Fruit fly (Drosophila melanogaster) whole organism, adult: ENCODE results near the gene CG46464.

Experiments used
- CG11617 ChIP-seq: fragments of 200-800 bp; sonication (Bioruptor generic); optimal IDR thresholded peaks from 2 replicates; lab custom pipeline; 2017; ENCODE audit warnings: mild to moderate bottlenecking, missing biosample characterization, missing genetic modification reagents, missing genetic modification characterization
- CG12768 ChIP-seq: fragments of 200-800 bp; sonication (Bioruptor generic); optimal IDR thresholded peaks from 2 replicates; lab custom pipeline; 2017; ENCODE audit warnings: missing biosample characterization, missing genetic modification characterization, mild to moderate bottlenecking, moderate library complexity, missing genetic modification reagents
- CG14711 ChIP-seq: fragments of 200-800 bp; sonication (Bioruptor generic); optimal IDR thresholded peaks from 2 replicates; lab custom pipeline; 2018; ENCODE audit warnings: missing biosample characterization, mild to moderate bottlenecking, missing genetic modification characterization, moderate library complexity
- CG1620 ChIP-seq: fragments of 200-800 bp; sonication (Bioruptor generic); optimal IDR thresholded peaks from 2 replicates; lab custom pipeline; 2016; ENCODE audit warnings: missing biosample characterization, missing genetic modification characterization
- CG33017 ChIP-seq: fragments of 200-800 bp; sonication (Bioruptor generic); optimal IDR thresholded peaks from 2 replicates; lab custom pipeline; 2018; ENCODE audit warnings: missing biosample characterization, mild to moderate bottlenecking, missing genetic modification characterization, moderate library complexity
- CG5204 ChIP-seq: fragments of 200-800 bp; sonication (Bioruptor generic); optimal IDR thresholded peaks from 2 replicates; lab custom pipeline; 2016; ENCODE audit warnings: missing biosample characterization, missing genetic modification characterization
- CG7045 ChIP-seq: fragments of 200-800 bp; sonication (Bioruptor generic); optimal IDR thresholded peaks from 2 replicates; lab custom pipeline; 2017; ENCODE audit warnings: missing biosample characterization, mild to moderate bottlenecking, missing genetic modification characterization
- CG7101 ChIP-seq: fragments of 200-800 bp; sonication (Bioruptor generic); optimal IDR thresholded peaks from 2 replicates; lab custom pipeline; 2018; ENCODE audit warnings: missing biosample characterization, mild to moderate bottlenecking, missing genetic modification characterization, moderate library complexity
- Clk ChIP-seq: fragments of 200-800 bp; sonication (Bioruptor generic); optimal IDR thresholded peaks from 2 replicates; lab custom pipeline; 2017; ENCODE audit warnings: missing biosample characterization, missing genetic modification characterization
- Crg-1 ChIP-seq: fragments of 200-800 bp; sonication (Bioruptor generic); optimal IDR thresholded peaks from 2 replicates; lab custom pipeline; 2016; ENCODE audit warnings: missing biosample characterization, missing genetic modification characterization
- Hr96 ChIP-seq: fragments of 200-800 bp; sonication (Bioruptor generic); optimal IDR thresholded peaks from 2 replicates; lab custom pipeline; 2016; ENCODE audit warnings: missing biosample characterization, missing genetic modification characterization
- Mnt ChIP-seq: fragments of 200-800 bp; sonication (Bioruptor generic); optimal IDR thresholded peaks from 2 replicates; lab custom pipeline; 2016; ENCODE audit warnings: missing biosample characterization, mild to moderate bottlenecking, missing genetic modification characterization
- bab1 ChIP-seq: fragments of 200-800 bp; sonication (Bioruptor generic); optimal IDR thresholded peaks from 3 replicates; lab custom pipeline; 2019; ENCODE audit warnings: missing biosample characterization, mild to moderate bottlenecking, missing genetic modification characterization, moderate library complexity
- cic ChIP-seq: fragments of 200-800 bp; sonication (Bioruptor generic); optimal IDR thresholded peaks from 2 replicates; lab custom pipeline; 2017; ENCODE audit warnings: missing biosample characterization, mild to moderate bottlenecking, missing genetic modification characterization, moderate library complexity
- cnc ChIP-seq, 2 experiments: fragments of >200 bp; optimal IDR thresholded peaks; 2 replicates each; lab custom pipeline; 2017
- kay ChIP-seq: fragments of 200-800 bp; sonication (Bioruptor generic); peaks from one replicate; lab custom pipeline; 2016; ENCODE audit warnings: missing biosample characterization, missing genetic modification characterization, borderline replicate concordance
- ovo ChIP-seq: fragments of 200-800 bp; sonication (Bioruptor generic); optimal IDR thresholded peaks from 2 replicates; lab custom pipeline; 2016; ENCODE audit warnings: missing biosample characterization, missing genetic modification characterization
- pad ChIP-seq: fragments of 200-800 bp; sonication (Bioruptor generic); optimal IDR thresholded peaks from 3 replicates; lab custom pipeline; 2017; ENCODE audit warnings: missing biosample characterization, missing genetic modification characterization, mild to moderate bottlenecking, moderate library complexity, missing genetic modification reagents
- tj ChIP-seq: fragments of 200-800 bp; sonication (Bioruptor generic); optimal IDR thresholded peaks from 3 replicates; lab custom pipeline; 2017; ENCODE audit warnings: missing biosample characterization, mild to moderate bottlenecking, missing genetic modification characterization, moderate library complexity
- toe ChIP-seq: fragments of 200-800 bp; sonication (Bioruptor generic); optimal IDR thresholded peaks from 2 replicates; lab custom pipeline; 2016; ENCODE audit warnings: missing biosample characterization, missing genetic modification characterization

CG46464 gene

DNA sequence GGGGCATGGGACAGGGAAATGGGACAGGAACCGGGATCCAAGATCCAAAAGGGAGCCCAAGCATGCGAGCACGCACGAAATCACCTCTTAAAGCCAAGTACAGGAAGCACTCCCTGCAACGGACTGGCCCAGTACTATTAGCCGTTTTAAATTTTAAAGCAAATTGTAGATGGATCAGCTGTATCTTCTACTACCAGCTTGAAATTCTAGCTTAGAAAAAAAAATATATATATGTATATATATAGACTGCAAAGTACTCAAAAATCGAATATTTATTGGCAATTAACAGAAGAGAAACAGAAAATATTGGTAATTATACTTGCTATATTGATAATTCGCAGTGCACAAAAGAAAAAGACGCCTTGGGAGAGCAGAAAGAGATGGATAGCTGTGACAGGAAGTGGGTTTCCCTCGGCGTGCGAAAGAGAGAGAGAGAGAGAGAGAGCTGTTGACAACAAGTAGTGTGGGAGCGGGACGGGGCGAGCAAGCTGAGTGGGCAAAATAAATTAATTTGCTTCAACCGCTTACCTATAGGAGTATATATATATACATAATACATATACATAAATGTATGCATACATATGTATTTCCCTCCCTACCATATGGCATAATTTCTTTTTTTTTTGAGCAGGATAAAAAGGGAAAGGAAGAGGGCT is 40.5 kb upstream of the CG46464 start:
- peak; percentile 74 for TF ChIP-seq tj (GFP tag; lab: Kevin White, UChicago)
- TF ChIP-seq ovo (GFP tag; lab: Kevin White, UChicago), result no peak

DNA sequence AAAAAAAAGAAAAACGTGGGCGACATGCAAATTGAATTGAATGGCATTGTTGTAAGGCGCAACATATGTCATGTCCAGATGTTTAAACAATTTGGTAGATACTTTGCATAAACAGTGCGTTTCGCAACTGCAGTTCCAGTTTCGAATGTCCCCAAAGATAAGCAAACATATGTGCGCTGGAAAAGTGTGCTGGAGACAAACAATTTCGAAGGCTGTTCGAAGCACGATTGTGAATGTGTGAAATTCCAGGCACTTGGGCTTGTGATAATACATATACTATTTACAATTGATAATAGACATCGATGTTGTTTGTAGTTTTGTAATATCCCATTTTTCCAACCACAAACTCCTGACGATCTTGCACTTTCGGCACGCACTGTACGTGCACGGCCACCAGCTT is 39.0 kb upstream of the CG46464 start:
- TF ChIP-seq ovo (GFP tag; lab: Kevin White, UChicago) (no peak), cic (GFP tag; lab: Kevin White, UChicago) (no peak), CG33017 (tag; lab: Kevin White, UChicago) (no peak), Mnt (GFP tag; lab: Kevin White, UChicago) (no peak), Clk (GFP tag; lab: Kevin White, UChicago) (no peak), toe (GFP tag; lab: Kevin White, UChicago) (no peak), Crg-1 (GFP tag; lab: Kevin White, UChicago) (no peak), CG11617 (no peak), CG7045 (GFP tag; lab: Kevin White, UChicago) (no peak), CG5204 (GFP tag; lab: Kevin White, UChicago) (no peak), pad (GFP tag; lab: Kevin White, UChicago) (no peak)

dm6 chrX:17481659-17482266 is 38.0 kb upstream of the CG46464 start:
- TF ChIP-seq CG7101 (no peak), CG14711 (tag; lab: Kevin White, UChicago) (no peak), Mnt (GFP tag; lab: Kevin White, UChicago) (peak; percentile 4)

dm6 chrX:17478383-17478782 is 34.6 kb upstream of the CG46464 start:
- TF ChIP-seq CG33017 (tag; lab: Kevin White, UChicago) (no peak), tj (GFP tag; lab: Kevin White, UChicago) (no peak), CG1620 (GFP tag; lab: Kevin White, UChicago) (no peak), bab1 (GFP tag; lab: Kevin White, UChicago) (no peak), toe (GFP tag; lab: Kevin White, UChicago) (no peak), CG7101 (no peak), CG11617 (no peak), kay (no peak), cic (GFP tag; lab: Kevin White, UChicago) (no peak), cnc (optimal IDR thresholded peaks at IDR 0.05; lab: Kevin White, UChicago) (no peak), Mnt (GFP tag; lab: Kevin White, UChicago) (no peak), Hr96 (GFP tag; lab: Kevin White, UChicago) (no peak), Clk (GFP tag; lab: Kevin White, UChicago) (no peak), pad (GFP tag; lab: Kevin White, UChicago) (no peak), CG14711 (tag; lab: Kevin White, UChicago) (no peak)

DNA sequence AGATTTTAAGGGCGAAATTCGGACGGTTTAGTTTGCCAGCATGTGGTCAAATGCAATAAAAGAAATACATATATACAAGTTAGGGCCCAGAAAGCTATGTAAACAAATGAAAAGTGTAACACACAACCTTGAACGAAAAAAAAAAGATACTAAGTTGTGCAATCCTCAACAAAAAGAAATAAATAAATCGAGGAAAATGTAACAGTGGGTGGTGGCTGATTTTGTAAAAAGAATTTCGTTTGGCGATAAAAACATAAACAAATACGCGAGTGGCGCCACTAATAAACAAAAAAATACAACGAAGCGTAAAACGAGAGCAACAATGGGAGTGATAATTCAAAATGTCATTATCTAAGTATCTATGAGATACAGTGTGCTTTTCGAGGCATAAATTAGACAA is 33.2 kb upstream of the CG46464 start:
- TF ChIP-seq cnc (optimal IDR thresholded peaks at IDR 0.05; lab: Kevin White, UChicago), result no peak
- TF ChIP-seq CG33017 (tag; lab: Kevin White, UChicago), result no peak
- no peak for TF ChIP-seq tj (GFP tag; lab: Kevin White, UChicago)
- TF ChIP-seq CG12768 (GFP tag; lab: Kevin White, UChicago), result no peak
- TF ChIP-seq toe (GFP tag; lab: Kevin White, UChicago), result no peak
- no peak for TF ChIP-seq Hr96 (GFP tag; lab: Kevin White, UChicago)
- no peak for TF ChIP-seq Mnt (GFP tag; lab: Kevin White, UChicago)
- TF ChIP-seq kay, result no peak
- no peak for TF ChIP-seq ovo (GFP tag; lab: Kevin White, UChicago)
- no peak for TF ChIP-seq CG11617
- TF ChIP-seq cic (GFP tag; lab: Kevin White, UChicago), result no peak
- no peak for TF ChIP-seq bab1 (GFP tag; lab: Kevin White, UChicago)
- TF ChIP-seq CG1620 (GFP tag; lab: Kevin White, UChicago), result no peak
- TF ChIP-seq Clk (GFP tag; lab: Kevin White, UChicago), result no peak
- no peak for TF ChIP-seq CG5204 (GFP tag; lab: Kevin White, UChicago)
- TF ChIP-seq pad (GFP tag; lab: Kevin White, UChicago), result no peak
- no peak for TF ChIP-seq CG7045 (GFP tag; lab: Kevin White, UChicago)

DNA sequence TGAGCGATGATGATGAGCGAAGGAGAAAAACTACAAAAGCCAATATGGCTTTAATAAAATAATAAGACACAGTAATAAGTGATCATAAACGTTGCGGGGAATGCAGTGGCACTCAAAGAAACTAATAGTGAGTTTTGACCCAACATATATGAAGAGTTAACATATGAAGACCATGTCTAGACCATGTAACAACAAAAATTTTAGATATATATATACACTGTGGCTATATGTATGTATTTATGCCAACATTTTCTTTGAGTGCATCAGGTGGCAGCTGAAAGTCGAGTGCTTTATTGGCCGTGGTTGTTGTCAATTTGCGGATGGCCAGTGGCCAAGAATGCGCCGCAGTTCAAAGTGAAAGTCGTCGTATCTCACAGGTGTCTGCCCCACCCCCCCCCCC is 30.1 kb upstream of the CG46464 start:
- no peak for TF ChIP-seq bab1 (GFP tag; lab: Kevin White, UChicago)
- TF ChIP-seq cnc (optimal IDR thresholded peaks at IDR 0.05; lab: Kevin White, UChicago), result no peak
- TF ChIP-seq Mnt (GFP tag; lab: Kevin White, UChicago), result no peak
- no peak for TF ChIP-seq kay
- TF ChIP-seq CG1620 (GFP tag; lab: Kevin White, UChicago), result no peak
- TF ChIP-seq CG12768 (GFP tag; lab: Kevin White, UChicago), result no peak
- no peak for TF ChIP-seq CG5204 (GFP tag; lab: Kevin White, UChicago)
- no peak for TF ChIP-seq ovo (GFP tag; lab: Kevin White, UChicago)
- TF ChIP-seq tj (GFP tag; lab: Kevin White, UChicago), result no peak
- no peak for TF ChIP-seq CG33017 (tag; lab: Kevin White, UChicago)
- no peak for TF ChIP-seq toe (GFP tag; lab: Kevin White, UChicago)
- TF ChIP-seq CG7101, result no peak
- no peak for TF ChIP-seq CG14711 (tag; lab: Kevin White, UChicago)
- no peak for TF ChIP-seq CG11617
- TF ChIP-seq Hr96 (GFP tag; lab: Kevin White, UChicago), result no peak
- no peak for TF ChIP-seq Crg-1 (GFP tag; lab: Kevin White, UChicago)
- no peak for TF ChIP-seq pad (GFP tag; lab: Kevin White, UChicago)
